Worm (Caenorhabditis elegans): ENCODE measurements around the gene mrck-1.

The mrck-1 gene

DNA sequence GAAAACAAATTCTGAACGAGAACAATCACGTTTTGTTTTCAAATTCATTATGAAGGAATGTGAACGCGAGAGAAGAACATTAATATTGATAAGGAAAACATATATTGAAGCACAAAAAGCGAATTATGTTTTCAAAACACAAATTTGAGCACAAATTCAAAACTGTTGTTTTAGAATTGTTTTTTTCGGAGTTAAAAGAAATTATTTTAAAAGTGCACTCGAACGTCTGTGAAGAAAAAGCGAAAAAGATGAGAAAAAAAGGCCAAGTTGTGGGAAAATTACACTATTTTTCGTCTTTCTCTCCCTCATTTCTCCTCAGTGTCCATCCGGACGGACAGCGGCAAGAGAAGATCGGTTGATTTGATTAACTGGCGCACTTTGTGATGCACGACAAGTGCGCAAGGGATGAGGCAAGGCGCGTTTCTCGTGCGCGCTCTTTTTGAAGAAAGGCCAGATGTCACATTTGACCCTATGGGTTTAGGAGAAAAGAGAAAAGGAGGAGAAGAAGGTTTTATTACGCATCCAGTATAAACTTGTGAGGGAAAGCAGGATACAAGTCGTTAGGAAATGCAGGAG, at the start of gene mrck-1:
mrck-1 (minus strand) TSS at position 51 of the 576 bp plus-strand sequence.
- TF ChIP-seq elt-1 (tag; optimal IDR thresholded peaks at IDR 0.05) (no peak), unc-55 (GFP tag; optimal IDR thresholded peaks at IDR 0.05) (peak; percentile 86), ztf-11 (tag; optimal IDR thresholded peaks at IDR 0.05) (no peak), fos-1 (tag; optimal IDR thresholded peaks at IDR 0.05) (peak; percentile 86), ceh-82 (tag; optimal IDR thresholded peaks at IDR 0.05) (peak; percentile 77), nhr-23 (tag; optimal IDR thresholded peaks at IDR 0.05) (no peak), egl-27 (tag; optimal IDR thresholded peaks at IDR 0.05) (peak; percentile 87), sma-9 (GFP tag; optimal IDR thresholded peaks at IDR 0.05) (peak; percentile 98), sma-9 (tag; optimal IDR thresholded peaks at IDR 0.05) (no peak), unc-39 (tag; optimal IDR thresholded peaks at IDR 0.05) (no peak), nhr-129 (tag; optimal IDR thresholded peaks at IDR 0.05) (peak; percentile 96), mdl-1 (tag; optimal IDR thresholded peaks at IDR 0.05) (peak in 1 of 2 experiments; percentile 79), elt-3 (tag; optimal IDR thresholded peaks at IDR 0.05) (no peak), alr-1 (tag; optimal IDR thresholded peaks at IDR 0.05) (no peak), aly-2 (tag; optimal IDR thresholded peaks at IDR 0.05) (no peak), nhr-25 (tag; optimal IDR thresholded peaks at IDR 0.05) (peak; percentile 93), zag-1 (tag; optimal IDR thresholded peaks at IDR 0.05) (peak; percentile 97), nhr-237 (tag; optimal IDR thresholded peaks at IDR 0.05) (no peak), nhr-12 (tag; optimal IDR thresholded peaks at IDR 0.05) (no peak), mab-5 (tag; optimal IDR thresholded peaks at IDR 0.05) (peak; percentile 92), ztf-4 (tag; optimal IDR thresholded peaks at IDR 0.05) (no peak), nhr-10 (tag; optimal IDR thresholded peaks at IDR 0.05) (peak; percentile 44), F13H6.1 (tag; optimal IDR thresholded peaks at IDR 0.05) (peak; percentile 97), dmd-4 (tag; optimal IDR thresholded peaks at IDR 0.05) (no peak), nhr-77 (tag; optimal IDR thresholded peaks at IDR 0.05) (no peak), skn-1 (tag; optimal IDR thresholded peaks at IDR 0.05) (peak; percentile 48), gmeb-1 (tag; optimal IDR thresholded peaks at IDR 0.05) (peak; percentile 85), nhr-11 (tag; optimal IDR thresholded peaks at IDR 0.05) (no peak), ama-1 (optimal IDR thresholded peaks at IDR 0.05) (peak; percentile 47), ztf-1 (GFP tag; conservative IDR thresholded peaks at IDR 0.05) (no peak), ceh-16 (tag; optimal IDR thresholded peaks at IDR 0.05) (peak; percentile 81), snpc-4 (tag; optimal IDR thresholded peaks at IDR 0.05) (no peak), C34F6.9 (tag; optimal IDR thresholded peaks at IDR 0.05) (peak; percentile 98), ZK546.5 (tag; optimal IDR thresholded peaks at IDR 0.05) (no peak), lin-39 (tag; optimal IDR thresholded peaks at IDR 0.05) (peak; percentile 61), Y55F3AM.14 (GFP tag; optimal IDR thresholded peaks at IDR 0.05) (peak; percentile 81), crh-2 (tag; optimal IDR thresholded peaks at IDR 0.05) (peak; percentile 94), blmp-1 (tag; optimal IDR thresholded peaks at IDR 0.05; ENCODE audit: insufficient read depth) (peak; percentile 54), sem-4 (tag; optimal IDR thresholded peaks at IDR 0.05) (peak; percentile 98), nhr-21 (tag; optimal IDR thresholded peaks at IDR 0.05) (peak; percentile 86), mbf-1 (tag; optimal IDR thresholded peaks at IDR 0.05) (no peak), nhr-6 (tag; optimal IDR thresholded peaks at IDR 0.05) (peak; percentile 83), lin-11 (tag; optimal IDR thresholded peaks at IDR 0.05) (peak; percentile 76), lsy-2 (tag; optimal IDR thresholded peaks at IDR 0.05) (peak; percentile 87 to 94), lin-13 (GFP tag; optimal IDR thresholded peaks at IDR 0.05) (peak; percentile 91), sma-3 (GFP tag; optimal IDR thresholded peaks at IDR 0.05) (peak; percentile 92), unc-62 (GFP tag; optimal IDR thresholded peaks at IDR 0.05) (peak; percentile 75), peb-1 (tag; optimal IDR thresholded peaks at IDR 0.05) (no peak), R02D3.7 (tag; optimal IDR thresholded peaks at IDR 0.05) (peak; percentile 43)

Measured in whole organism, L2 larva.